Fruit fly (Drosophila melanogaster) whole organism, pupa: Measurements from ENCODE around the gene Rca1.

Experiments used
- CG10348 ChIP-seq: fragments of 200-800 bp; sonication (Bioruptor generic); IDR thresholded peaks from 2 replicates; pipeline ENCODE4 v1.3.6; 2022; ENCODE audit warnings: missing biosample characterization, missing genetic modification characterization
- CG12605 ChIP-seq: fragments of 200-800 bp; sonication (Bioruptor generic); IDR thresholded peaks from 2 replicates; pipeline ENCODE4 v1.3.6; 2022; ENCODE audit warnings: missing biosample characterization, missing genetic modification characterization
- CG13204 ChIP-seq: fragments of 200-800 bp; sonication (Bioruptor generic); optimal IDR thresholded peaks from 2 replicates; lab custom pipeline; 2018; ENCODE audit warnings: missing biosample characterization, mild to moderate bottlenecking, missing genetic modification characterization, moderate library complexity
- CG14655 ChIP-seq: fragments of 200-800 bp; sonication (Bioruptor generic); optimal IDR thresholded peaks from 3 replicates; lab custom pipeline; 2017; ENCODE audit warnings: mild to moderate bottlenecking, missing biosample characterization, missing genetic modification reagents, missing genetic modification characterization
- CG15710 ChIP-seq: fragments of 200-800 bp; sonication (Bioruptor generic); optimal IDR thresholded peaks from 2 replicates; lab custom pipeline; 2018; ENCODE audit warnings: missing biosample characterization, mild to moderate bottlenecking, missing genetic modification characterization, moderate library complexity
- CG17806 ChIP-seq: fragments of 200-800 bp; sonication (Bioruptor generic); optimal IDR thresholded peaks from 2 replicates; lab custom pipeline; 2018; ENCODE audit warnings: missing biosample characterization, mild to moderate bottlenecking, missing genetic modification characterization, moderate library complexity
- CG32121 ChIP-seq: fragments of 200-800 bp; sonication (Bioruptor generic); IDR thresholded peaks from 2 replicates; pipeline ENCODE4 v1.3.6; 2022; ENCODE audit warnings: missing biosample characterization, missing genetic modification characterization
- CG34367 ChIP-seq: fragments of 200-800 bp; sonication (Bioruptor generic); optimal IDR thresholded peaks from 2 replicates; lab custom pipeline; 2018; ENCODE audit warnings: missing biosample characterization, mild to moderate bottlenecking, missing genetic modification characterization
- CG4496 ChIP-seq: fragments of 200-800 bp; sonication (Bioruptor generic); IDR thresholded peaks from 3 replicates; pipeline ENCODE4 v1.3.6; 2022; ENCODE audit warnings: missing biosample characterization, missing genetic modification characterization
- CG8159 ChIP-seq: fragments of 200-800 bp; sonication (Bioruptor generic); optimal IDR thresholded peaks from 3 replicates; lab custom pipeline; 2018; ENCODE audit warnings: missing biosample characterization, mild to moderate bottlenecking, missing genetic modification characterization, moderate library complexity
- CG8301 ChIP-seq: fragments of 200-800 bp; sonication (Bioruptor generic); optimal IDR thresholded peaks from 2 replicates; lab custom pipeline; 2018; ENCODE audit warnings: missing biosample characterization, mild to moderate bottlenecking, missing genetic modification characterization
- CG9948 ChIP-seq: fragments of 200-800 bp; sonication (Bioruptor generic); optimal IDR thresholded peaks from 2 replicates; lab custom pipeline; 2018; ENCODE audit warnings: missing biosample characterization, mild to moderate bottlenecking, missing genetic modification characterization, moderate library complexity
- D1 ChIP-seq: fragments of 200-800 bp; sonication (Bioruptor generic); optimal IDR thresholded peaks from 2 replicates; lab custom pipeline; 2018; ENCODE audit warnings: missing biosample characterization, mild to moderate bottlenecking, missing genetic modification characterization, moderate library complexity
- EcR ChIP-seq: fragments of 200-800 bp; sonication (Bioruptor generic); optimal IDR thresholded peaks from 3 replicates; lab custom pipeline; 2019; ENCODE audit warnings: missing biosample characterization, missing genetic modification characterization, mild to moderate bottlenecking, moderate library complexity, missing genetic modification reagents
- Ets98B ChIP-seq: fragments of 200-800 bp; sonication (Bioruptor generic); IDR thresholded peaks from 2 replicates; pipeline ENCODE4 v1.3.6; 2022; ENCODE audit warnings: missing biosample characterization, missing genetic modification characterization
- Pif1A ChIP-seq: fragments of 200-800 bp; sonication (Bioruptor generic); optimal IDR thresholded peaks from 3 replicates; lab custom pipeline; 2016; ENCODE audit warnings: missing biosample characterization, missing genetic modification characterization
- Pif1B ChIP-seq: fragments of 200-800 bp; sonication (Bioruptor generic); optimal IDR thresholded peaks from 3 replicates; lab custom pipeline; 2016; ENCODE audit warnings: missing biosample characterization, missing genetic modification characterization
- Snoo ChIP-seq: fragments of 200-800 bp; sonication (Bioruptor generic); optimal IDR thresholded peaks from 3 replicates; lab custom pipeline; 2017; ENCODE audit warnings: missing biosample characterization, mild to moderate bottlenecking, missing genetic modification characterization, inconsistent platforms
- fd96Ca ChIP-seq: fragments of 200-800 bp; sonication (Bioruptor generic); IDR thresholded peaks from 3 replicates; pipeline ENCODE4 v1.3.6; 2022; ENCODE audit warnings: missing biosample characterization, missing genetic modification characterization
- gl ChIP-seq: fragments of 200-800 bp; sonication (Bioruptor generic); optimal IDR thresholded peaks from 2 replicates; lab custom pipeline; 2018; ENCODE audit warnings: missing biosample characterization, mild to moderate bottlenecking, missing genetic modification characterization
- rn ChIP-seq: fragments of 200-800 bp; sonication (Bioruptor generic); IDR thresholded peaks from 2 replicates; pipeline ENCODE4 v1.3.6; 2022; ENCODE audit warnings: missing biosample characterization, missing genetic modification characterization

Gene Rca1

dm6 chr2L:6837829-6838228 is 14.3 kb upstream of the Rca1 start:
- no peak for TF ChIP-seq Pif1A (GFP tag; lab: Kevin White, UChicago)
- TF ChIP-seq CG14655 (GFP tag; lab: Kevin White, UChicago): no peak
- TF ChIP-seq CG9948 (tag; lab: Kevin White, UChicago): no peak
- no peak for TF ChIP-seq gl (tag; lab: Kevin White, UChicago)
- TF ChIP-seq CG4496 (GFP tag; lab: Robert Waterston, UW): no peak
- no peak for TF ChIP-seq CG15710 (tag; lab: Kevin White, UChicago)
- no peak for TF ChIP-seq CG34367
- no peak for TF ChIP-seq Snoo (tag; lab: Kevin White, UChicago)
- TF ChIP-seq CG13204: no peak
- TF ChIP-seq CG12605 (GFP tag; lab: Robert Waterston, UW): no peak
- no peak for TF ChIP-seq CG8159 (tag; lab: Kevin White, UChicago)
- TF ChIP-seq Ets98B (GFP tag; lab: Robert Waterston, UW): no peak
- no peak for TF ChIP-seq CG8301 (tag; lab: Kevin White, UChicago)
- no peak for TF ChIP-seq CG10348 (GFP tag; lab: Robert Waterston, UW)
- TF ChIP-seq rn (GFP tag; lab: Robert Waterston, UW): no peak
- no peak for TF ChIP-seq CG32121 (GFP tag; lab: Robert Waterston, UW)
- TF ChIP-seq Pif1B: no peak
- no peak for TF ChIP-seq fd96Ca (GFP tag; lab: Robert Waterston, UW)
- no peak for TF ChIP-seq EcR (GFP tag; lab: Kevin White, UChicago)
- no peak for TF ChIP-seq CG17806 (tag; lab: Kevin White, UChicago)

DNA sequence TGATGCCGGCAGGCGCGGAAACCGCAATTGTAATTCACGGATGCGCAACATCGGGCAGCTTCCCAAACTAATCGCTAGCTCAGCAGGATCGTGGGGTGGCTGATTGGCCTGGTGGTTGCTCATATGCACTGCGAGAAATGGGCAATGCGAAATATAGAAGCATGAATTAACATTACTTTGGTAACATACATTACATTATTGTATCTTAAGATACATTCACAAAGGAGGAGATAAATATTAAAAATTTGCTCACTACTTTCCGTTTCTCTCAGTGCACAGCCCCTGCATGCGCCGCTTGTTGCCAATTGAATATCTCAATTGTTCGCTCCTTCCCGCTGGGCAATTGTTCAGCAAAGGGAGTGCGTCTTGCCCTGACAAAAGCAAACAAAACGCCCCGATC is 10.8 kb upstream of the Rca1 start:
- TF ChIP-seq fd96Ca (GFP tag; lab: Robert Waterston, UW): no peak
- TF ChIP-seq CG8159 (tag; lab: Kevin White, UChicago): peak; percentile 21
- TF ChIP-seq, all 21 proteins: peak for 1

DNA sequence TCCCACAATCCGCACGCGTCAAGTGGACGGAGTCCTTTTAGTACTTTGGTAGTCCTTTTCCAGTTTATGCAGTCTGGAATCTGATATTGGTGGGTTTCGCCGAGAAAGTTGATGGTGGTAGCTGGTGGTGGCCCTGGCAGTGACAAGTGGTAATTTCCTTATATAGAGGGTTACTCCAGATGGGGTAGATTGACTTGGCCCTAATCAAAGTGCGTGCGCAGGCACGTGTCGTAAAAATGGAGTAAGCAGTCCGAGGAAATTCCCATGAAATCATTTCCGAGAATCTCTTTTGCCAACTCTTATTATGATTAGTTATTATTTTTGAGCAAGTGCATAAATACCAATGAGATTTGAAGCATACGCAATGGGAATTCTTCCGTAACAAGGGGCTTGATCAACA is 8.7 kb upstream of the Rca1 start:
- TF ChIP-seq EcR (GFP tag; lab: Kevin White, UChicago) (no peak), CG12605 (GFP tag; lab: Robert Waterston, UW) (no peak), gl (tag; lab: Kevin White, UChicago) (no peak), CG17806 (tag; lab: Kevin White, UChicago) (no peak), rn (GFP tag; lab: Robert Waterston, UW) (no peak), Ets98B (GFP tag; lab: Robert Waterston, UW) (no peak), CG10348 (GFP tag; lab: Robert Waterston, UW) (no peak), CG32121 (GFP tag; lab: Robert Waterston, UW) (no peak), Snoo (tag; lab: Kevin White, UChicago) (no peak), Pif1A (GFP tag; lab: Kevin White, UChicago) (no peak), D1 (no peak), CG15710 (tag; lab: Kevin White, UChicago) (no peak), CG9948 (tag; lab: Kevin White, UChicago) (no peak), CG4496 (GFP tag; lab: Robert Waterston, UW) (no peak), CG34367 (no peak), CG14655 (GFP tag; lab: Kevin White, UChicago) (no peak), CG13204 (no peak), Pif1B (no peak), fd96Ca (GFP tag; lab: Robert Waterston, UW) (no peak), CG8159 (tag; lab: Kevin White, UChicago) (no peak)
- TF ChIP-seq, all 21 proteins: peak for 0

DNA sequence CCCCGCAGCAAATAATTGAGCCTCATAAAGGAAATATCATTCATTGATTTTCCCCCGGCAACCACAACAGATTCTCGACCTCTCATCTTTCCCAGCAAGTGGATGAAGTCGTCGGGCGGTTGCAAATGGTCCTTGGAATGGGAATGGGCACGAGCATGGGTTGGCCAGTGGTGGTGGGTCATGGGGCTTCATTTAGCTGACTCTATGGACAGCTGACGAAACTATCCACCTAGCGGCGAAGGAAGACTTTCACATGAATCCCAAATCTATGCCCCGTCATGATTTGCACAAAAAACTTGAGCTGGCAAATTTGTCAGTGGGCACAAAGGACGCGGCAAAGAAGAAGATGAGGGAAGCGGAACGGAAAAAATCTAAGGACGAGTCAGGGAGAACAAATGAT is 1.2 kb upstream of the Rca1 start:
- TF ChIP-seq CG13204 (no peak), CG10348 (GFP tag; lab: Robert Waterston, UW) (no peak), CG12605 (GFP tag; lab: Robert Waterston, UW) (no peak), CG4496 (GFP tag; lab: Robert Waterston, UW) (no peak), rn (GFP tag; lab: Robert Waterston, UW) (no peak), CG34367 (no peak), Ets98B (GFP tag; lab: Robert Waterston, UW) (no peak), D1 (no peak), Pif1B (no peak)
- TF ChIP-seq, all 21 proteins: peak for 0

DNA sequence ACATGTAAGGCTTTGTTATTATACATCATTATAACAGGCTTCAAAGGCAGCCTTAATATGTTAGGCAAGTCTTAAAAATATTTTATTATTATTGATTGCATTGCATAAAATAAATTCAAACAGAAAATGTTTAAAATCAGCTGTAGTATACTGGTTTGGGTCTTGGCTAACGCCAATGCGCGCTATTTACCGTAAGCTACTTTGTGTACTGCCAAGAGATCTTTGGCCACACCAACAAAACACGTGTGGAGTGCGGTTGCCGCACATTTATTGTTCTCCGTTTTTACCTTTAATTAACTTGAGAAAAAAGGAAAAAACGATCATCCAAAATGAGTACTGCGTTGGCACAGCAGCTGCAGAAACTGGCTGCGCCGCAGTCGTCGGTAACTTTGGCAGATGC is 1.8 kb downstream of the Rca1 start:
- TF ChIP-seq CG34367 (no peak), CG8159 (tag; lab: Kevin White, UChicago) (no peak), Pif1A (GFP tag; lab: Kevin White, UChicago) (no peak), CG12605 (GFP tag; lab: Robert Waterston, UW) (peak; percentile 42; the same call in 1 of the 2 replicates)
- TF ChIP-seq, all 21 proteins: peak for 1

DNA sequence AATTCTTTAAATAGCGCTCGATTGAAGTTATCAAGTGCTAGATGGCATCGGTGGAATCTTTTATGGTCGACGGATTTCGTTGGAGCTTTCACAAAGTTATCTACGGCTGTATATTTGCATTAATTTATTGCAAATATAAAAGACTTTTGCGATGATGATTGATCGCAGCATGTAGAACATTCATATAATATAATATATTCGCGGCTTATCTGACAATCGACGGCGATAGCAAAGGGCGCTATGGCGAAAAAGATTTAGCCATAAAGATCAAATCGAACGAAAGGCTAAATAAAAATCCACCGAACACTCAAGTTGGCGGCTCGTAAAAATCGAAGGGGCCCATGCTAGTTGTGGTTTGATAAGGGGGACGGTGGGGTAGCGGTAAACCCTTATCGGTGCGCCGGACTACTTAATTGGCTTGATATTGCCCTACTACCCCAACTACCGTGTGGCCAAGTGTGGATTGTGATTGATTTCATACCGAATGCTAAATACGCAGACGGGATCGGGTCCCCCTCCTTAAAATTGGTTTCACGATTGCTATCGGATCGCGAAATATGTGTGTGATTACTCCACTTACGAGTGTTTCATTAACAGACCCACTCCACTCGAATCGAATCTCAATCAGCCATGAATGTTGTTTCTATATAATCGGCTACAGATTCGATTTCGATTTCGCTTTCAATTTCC is 16.2 kb downstream of the Rca1 start:
- TF ChIP-seq Pif1A (GFP tag; lab: Kevin White, UChicago) (no peak), D1 (no peak), fd96Ca (GFP tag; lab: Robert Waterston, UW) (no peak), CG4496 (GFP tag; lab: Robert Waterston, UW) (no peak), CG17806 (tag; lab: Kevin White, UChicago) (no peak), CG10348 (GFP tag; lab: Robert Waterston, UW) (no peak), CG12605 (GFP tag; lab: Robert Waterston, UW) (no peak), CG13204 (no peak), Ets98B (GFP tag; lab: Robert Waterston, UW) (no peak), CG9948 (tag; lab: Kevin White, UChicago) (no peak), EcR (GFP tag; lab: Kevin White, UChicago) (no peak), rn (GFP tag; lab: Robert Waterston, UW) (no peak), Pif1B (no peak), CG34367 (no peak)
